Fruit fly (Drosophila melanogaster): ENCODE data around the gene Cpr.
A peak's percentile ranks its signal among the peaks of the same experiment; 100 is the strongest.

The Cpr gene

dm6 chr2L:6367478-6367932 lies 28.9 kb downstream of the Cpr start, which contains the start of gene Nepl4:
Gene Nepl4 (plus strand): TSS chr2L:6367882.
- TF ChIP-seq CG8159 (tag; optimal IDR thresholded peaks at IDR 0.05) = no peak
- TF ChIP-seq Ets98B (GFP tag; IDR thresholded peaks at IDR 0.05) = no peak
- TF ChIP-seq CG15710 (tag; optimal IDR thresholded peaks at IDR 0.05) = no peak
- no peak for TF ChIP-seq CG12605 (GFP tag; IDR thresholded peaks at IDR 0.05)
- no peak for TF ChIP-seq Snoo (tag; optimal IDR thresholded peaks at IDR 0.05)
- no peak for TF ChIP-seq CG32121 (GFP tag; IDR thresholded peaks at IDR 0.05)
- no peak for TF ChIP-seq Pif1B (GFP tag; optimal IDR thresholded peaks at IDR 0.05)
- no peak for TF ChIP-seq D1 (tag; optimal IDR thresholded peaks at IDR 0.05)

DNA sequence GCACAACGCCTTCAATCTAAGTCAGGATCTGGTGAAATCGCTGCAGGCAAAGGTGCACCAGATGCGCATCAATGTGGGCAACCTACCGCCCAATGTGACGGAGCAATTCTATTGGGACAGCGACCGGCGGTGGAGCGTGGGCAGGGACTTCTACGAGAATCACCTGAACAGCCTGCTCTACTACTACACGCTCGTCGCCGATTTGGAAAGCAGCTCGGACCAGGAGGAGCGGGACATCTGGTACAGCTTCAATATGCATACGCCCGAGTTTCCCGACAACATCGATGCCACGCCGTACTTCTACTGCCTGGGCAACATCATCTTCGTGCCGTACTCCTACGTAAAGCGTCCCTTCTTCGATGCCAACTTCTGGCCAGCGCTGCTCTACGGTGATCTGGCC lies 30.6 kb downstream of the Cpr start:
- TF ChIP-seq Snoo (tag; optimal IDR thresholded peaks at IDR 0.05) (no peak), Ets98B (GFP tag; IDR thresholded peaks at IDR 0.05) (no peak), CG8301 (tag; optimal IDR thresholded peaks at IDR 0.05) (no peak), CG34367 (tag; optimal IDR thresholded peaks at IDR 0.05) (no peak), D1 (tag; optimal IDR thresholded peaks at IDR 0.05) (no peak), CG32121 (GFP tag; IDR thresholded peaks at IDR 0.05) (no peak), CG15710 (tag; optimal IDR thresholded peaks at IDR 0.05) (no peak)

dm6 chr2L:6371025-6371641 lies 32.5 kb downstream of the Cpr start:
- no peak for TF ChIP-seq gl (tag; optimal IDR thresholded peaks at IDR 0.05)
- no peak for TF ChIP-seq CG8301 (tag; optimal IDR thresholded peaks at IDR 0.05)
- TF ChIP-seq D1 (tag; optimal IDR thresholded peaks at IDR 0.05) = no peak
- no peak for TF ChIP-seq CG17806 (tag; optimal IDR thresholded peaks at IDR 0.05)
- no peak for TF ChIP-seq Snoo (tag; optimal IDR thresholded peaks at IDR 0.05)
- TF ChIP-seq EcR (GFP tag; optimal IDR thresholded peaks at IDR 0.05) = no peak
- no peak for TF ChIP-seq CG15710 (tag; optimal IDR thresholded peaks at IDR 0.05)
- no peak for TF ChIP-seq fd96Ca (GFP tag; IDR thresholded peaks at IDR 0.05)
- TF ChIP-seq CG4496 (GFP tag; IDR thresholded peaks at IDR 0.05) = no peak
- no peak for TF ChIP-seq Pif1A (GFP tag; optimal IDR thresholded peaks at IDR 0.05)

DNA sequence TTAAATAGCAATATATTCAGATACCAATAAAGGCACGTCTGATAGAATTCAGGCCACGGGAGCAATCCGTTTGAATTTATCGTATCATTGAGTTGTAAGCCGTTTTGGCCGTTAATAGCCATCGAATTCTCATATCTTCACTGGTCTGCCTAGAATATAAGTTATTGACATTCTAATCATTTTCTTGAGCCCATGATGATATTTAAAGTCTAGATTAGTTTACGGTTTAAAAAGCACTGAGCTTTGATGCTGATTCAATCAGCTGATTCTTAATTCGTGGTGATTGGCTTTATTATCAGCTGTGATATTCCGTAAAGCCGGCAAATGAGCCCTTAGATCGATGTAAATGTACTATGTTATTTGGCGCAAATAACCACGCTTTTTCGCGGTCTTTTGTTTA lies 33.5 kb downstream of the Cpr start, which contains the start of gene slam:
Gene slam, plus strand, starts transcription at position 301 of the 400 bp plus-strand sequence.
- TF ChIP-seq CG13204 (GFP tag; optimal IDR thresholded peaks at IDR 0.05) (no peak), fd96Ca (GFP tag; IDR thresholded peaks at IDR 0.05) (no peak), CG14655 (GFP tag; optimal IDR thresholded peaks at IDR 0.05) (no peak), Pif1B (GFP tag; optimal IDR thresholded peaks at IDR 0.05) (no peak), CG15710 (tag; optimal IDR thresholded peaks at IDR 0.05) (no peak), CG12605 (GFP tag; IDR thresholded peaks at IDR 0.05) (no peak), CG17806 (tag; optimal IDR thresholded peaks at IDR 0.05) (no peak), gl (tag; optimal IDR thresholded peaks at IDR 0.05) (no peak), rn (GFP tag; IDR thresholded peaks at IDR 0.05) (no peak)

DNA sequence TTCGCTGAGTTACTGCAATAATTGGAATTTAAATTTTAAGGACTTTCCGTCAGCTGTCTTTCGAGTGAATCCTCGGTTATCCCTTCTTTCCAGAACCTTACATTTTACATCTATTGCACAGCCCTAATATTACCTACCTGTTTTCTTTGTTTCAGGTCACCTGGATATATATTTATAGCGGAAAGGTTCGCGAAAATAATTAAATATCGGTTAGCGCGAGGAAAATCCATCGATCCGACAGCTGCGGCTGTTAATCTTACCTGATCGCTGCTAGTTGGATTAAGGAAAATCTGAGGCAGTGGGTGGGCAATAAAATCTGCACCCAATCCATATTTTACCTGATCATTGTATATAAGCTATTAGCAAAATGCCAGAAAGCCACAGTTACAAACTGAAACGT lies 34.5 kb downstream of the Cpr start:
- TF ChIP-seq fd96Ca (GFP tag; IDR thresholded peaks at IDR 0.05) (no peak), D1 (tag; optimal IDR thresholded peaks at IDR 0.05) (no peak), CG10348 (GFP tag; IDR thresholded peaks at IDR 0.05) (no peak), Pif1B (GFP tag; optimal IDR thresholded peaks at IDR 0.05) (no peak), CG9948 (tag; optimal IDR thresholded peaks at IDR 0.05) (no peak), CG17806 (tag; optimal IDR thresholded peaks at IDR 0.05) (no peak), CG12605 (GFP tag; IDR thresholded peaks at IDR 0.05) (no peak), gl (tag; optimal IDR thresholded peaks at IDR 0.05) (no peak), rn (GFP tag; IDR thresholded peaks at IDR 0.05) (no peak), Snoo (tag; optimal IDR thresholded peaks at IDR 0.05) (no peak), CG34367 (tag; optimal IDR thresholded peaks at IDR 0.05) (no peak), CG4496 (GFP tag; IDR thresholded peaks at IDR 0.05) (no peak), CG32121 (GFP tag; IDR thresholded peaks at IDR 0.05) (no peak), CG13204 (GFP tag; optimal IDR thresholded peaks at IDR 0.05) (no peak), Ets98B (GFP tag; IDR thresholded peaks at IDR 0.05) (no peak), CG14655 (GFP tag; optimal IDR thresholded peaks at IDR 0.05) (no peak), CG8159 (tag; optimal IDR thresholded peaks at IDR 0.05) (no peak), CG8301 (tag; optimal IDR thresholded peaks at IDR 0.05) (no peak), CG15710 (tag; optimal IDR thresholded peaks at IDR 0.05) (no peak)

DNA sequence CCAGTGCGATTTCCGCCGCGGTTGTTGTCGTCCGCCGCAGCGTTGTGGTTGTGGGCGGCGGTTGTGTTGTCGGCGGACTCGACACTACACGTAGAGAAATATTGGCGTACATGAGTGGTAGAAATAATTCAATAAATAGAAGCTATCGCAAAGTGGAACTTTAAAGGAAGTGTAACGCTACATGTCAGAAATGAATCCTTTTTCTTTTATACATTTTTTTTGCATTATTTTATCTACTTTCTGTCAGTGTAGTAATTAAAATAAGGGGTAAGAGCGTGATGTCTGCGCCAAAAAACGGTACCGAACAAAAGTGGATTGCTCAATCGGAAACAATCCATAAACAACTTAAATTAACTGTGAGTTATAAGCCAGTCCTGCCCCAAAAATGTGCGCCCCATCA lies 40.6 kb downstream of the Cpr start:
- TF ChIP-seq CG12605 (GFP tag; IDR thresholded peaks at IDR 0.05) = no peak
- peak; percentile 6 for TF ChIP-seq CG8159 (tag; optimal IDR thresholded peaks at IDR 0.05)
- no peak for TF ChIP-seq EcR (GFP tag; optimal IDR thresholded peaks at IDR 0.05)

dm6 chr2L:6380966-6381365 lies 42.3 kb downstream of the Cpr start, which contains the start of gene Nepl5:
Gene Nepl5 (plus strand): TSS chr2L:6381266.
- TF ChIP-seq fd96Ca (GFP tag; IDR thresholded peaks at IDR 0.05) = no peak
- TF ChIP-seq D1 (tag; optimal IDR thresholded peaks at IDR 0.05) = no peak
- TF ChIP-seq Ets98B (GFP tag; IDR thresholded peaks at IDR 0.05) = no peak
- TF ChIP-seq CG13204 (GFP tag; optimal IDR thresholded peaks at IDR 0.05) = no peak
- TF ChIP-seq CG34367 (tag; optimal IDR thresholded peaks at IDR 0.05) = no peak
- TF ChIP-seq CG4496 (GFP tag; IDR thresholded peaks at IDR 0.05) = no peak
- TF ChIP-seq CG12605 (GFP tag; IDR thresholded peaks at IDR 0.05) = no peak
- TF ChIP-seq Pif1B (GFP tag; optimal IDR thresholded peaks at IDR 0.05) = no peak
- TF ChIP-seq CG32121 (GFP tag; IDR thresholded peaks at IDR 0.05) = no peak
- TF ChIP-seq CG8301 (tag; optimal IDR thresholded peaks at IDR 0.05) = no peak
- no peak for TF ChIP-seq rn (GFP tag; IDR thresholded peaks at IDR 0.05)
- TF ChIP-seq Snoo (tag; optimal IDR thresholded peaks at IDR 0.05) = no peak
- no peak for TF ChIP-seq CG9948 (tag; optimal IDR thresholded peaks at IDR 0.05)
- no peak for TF ChIP-seq CG10348 (GFP tag; IDR thresholded peaks at IDR 0.05)
- TF ChIP-seq EcR (GFP tag; optimal IDR thresholded peaks at IDR 0.05) = no peak
- no peak for TF ChIP-seq CG15710 (tag; optimal IDR thresholded peaks at IDR 0.05)
- TF ChIP-seq CG8159 (tag; optimal IDR thresholded peaks at IDR 0.05) = no peak
- no peak for TF ChIP-seq gl (tag; optimal IDR thresholded peaks at IDR 0.05)
- no peak for TF ChIP-seq CG17806 (tag; optimal IDR thresholded peaks at IDR 0.05)
- no peak for TF ChIP-seq Pif1A (GFP tag; optimal IDR thresholded peaks at IDR 0.05)
